Fruit fly (Drosophila melanogaster): ENCODE data around the gene CG17544.

Gene CG17544

DNA sequence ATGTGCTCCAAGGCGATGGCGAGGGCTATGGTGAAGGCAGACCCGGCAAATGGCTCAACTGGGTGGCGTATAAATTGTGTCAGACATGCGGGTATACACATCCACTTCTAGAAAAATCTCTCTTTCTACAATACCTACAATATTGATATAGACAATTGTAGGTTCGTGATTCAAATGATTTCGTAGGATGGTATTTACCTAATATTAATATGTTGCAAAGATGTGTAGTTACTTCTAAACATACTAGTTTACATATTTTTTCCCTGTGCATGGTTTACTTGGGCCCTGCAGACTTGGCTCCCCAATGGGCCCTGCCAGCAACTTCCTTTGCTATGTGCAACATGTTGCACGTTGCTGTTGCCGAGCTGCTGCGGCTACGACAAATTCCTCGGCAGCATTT, 56.3 kb downstream of the CG17544 start (continued):
- TF ChIP-seq CG17568 (GFP tag; optimal IDR thresholded peaks at IDR 0.05): no peak
- no peak for TF ChIP-seq CG4328 (GFP tag; optimal IDR thresholded peaks at IDR 0.05)
- TF ChIP-seq pho (GFP tag; optimal IDR thresholded peaks at IDR 0.05): no peak
- TF ChIP-seq exex (tag; optimal IDR thresholded peaks at IDR 0.05): no peak
- no peak for TF ChIP-seq Lpt (GFP tag; optimal IDR thresholded peaks at IDR 0.05)
- no peak for TF ChIP-seq amos (GFP tag; IDR thresholded peaks at IDR 0.05; ENCODE audit: partially characterized antibody)
- no peak for TF ChIP-seq CG13123 (GFP tag; optimal IDR thresholded peaks at IDR 0.05)
- TF ChIP-seq CG5180 (GFP tag; optimal IDR thresholded peaks at IDR 0.05): peak; percentile 55
- no peak for TF ChIP-seq Atf6 (GFP tag; IDR thresholded peaks at IDR 0.05)
- TF ChIP-seq CG12299 (tag; optimal IDR thresholded peaks at IDR 0.05): no peak
- TF ChIP-seq CG6272 (GFP tag; IDR thresholded peaks at IDR 0.05): no peak
- no peak for TF ChIP-seq CG13775 (GFP tag; optimal IDR thresholded peaks at IDR 0.05)
- no peak for TF ChIP-seq lov (optimal IDR thresholded peaks at IDR 0.05)
- 0 out of 3 replicates have a peak, but pooled peaks have one; percentile 46 for TF ChIP-seq lov (GFP tag; IDR thresholded peaks at IDR 0.05)
- peak; percentile 13; the same call in 1 of the 3 replicates for TF ChIP-seq CG7357 (GFP tag; IDR thresholded peaks at IDR 0.05)
- TF ChIP-seq CG2712 (tag; optimal IDR thresholded peaks at IDR 0.05): peak; percentile 76
- no peak for TF ChIP-seq CG11247 (GFP tag; IDR thresholded peaks at IDR 0.05)
- no peak for TF ChIP-seq ash1 (GFP tag; optimal IDR thresholded peaks at IDR 0.05)
- no peak for TF ChIP-seq CG8281 (tag; optimal IDR thresholded peaks at IDR 0.05)
- TF ChIP-seq vfl (GFP tag; optimal IDR thresholded peaks at IDR 0.05): no peak
- peak; percentile 64 for TF ChIP-seq CG31441 (GFP tag; IDR thresholded peaks at IDR 0.05)
- no peak for TF ChIP-seq grn (GFP tag; optimal IDR thresholded peaks at IDR 0.05)
- TF ChIP-seq E2f2 (GFP tag; IDR thresholded peaks at IDR 0.05): no peak; the same call in 1 of the 2 replicates
- no peak for TF ChIP-seq bigmax (GFP tag; optimal IDR thresholded peaks at IDR 0.05)
- TF ChIP-seq Hr39 (optimal IDR thresholded peaks at IDR 0.05): no peak
- TF ChIP-seq CG4707 (GFP tag; optimal IDR thresholded peaks at IDR 0.05): peak; percentile 7
- no peak for TF ChIP-seq dpn (GFP tag; optimal IDR thresholded peaks at IDR 0.05)
- peak; percentile 56 for TF ChIP-seq CG10267 (tag; optimal IDR thresholded peaks at IDR 0.05)
- no peak for TF ChIP-seq zen (tag; optimal IDR thresholded peaks at IDR 0.05)
- TF ChIP-seq Dip3 (GFP tag; optimal IDR thresholded peaks at IDR 0.05): no peak
- TF ChIP-seq Hmx (GFP tag; optimal IDR thresholded peaks at IDR 0.05): no peak
- no peak for TF ChIP-seq CG10431 (GFP tag; optimal IDR thresholded peaks at IDR 0.05)
- no peak for TF ChIP-seq Lim3 (GFP tag; IDR thresholded peaks at IDR 0.05)
- TF ChIP-seq ttk (GFP tag; IDR thresholded peaks at IDR 0.05): no peak
- TF ChIP-seq ab (GFP tag; optimal IDR thresholded peaks at IDR 0.05): no peak
- no peak for TF ChIP-seq NFAT (GFP tag; IDR thresholded peaks at IDR 0.05)
- TF ChIP-seq CG12236 (GFP tag; optimal IDR thresholded peaks at IDR 0.05): peak; percentile 25
- TF ChIP-seq CG13287 (GFP tag; IDR thresholded peaks at IDR 0.05; ENCODE audit: partially characterized antibody): no peak
- no peak for TF ChIP-seq ems (GFP tag; optimal IDR thresholded peaks at IDR 0.05)
- TF ChIP-seq dan (GFP tag; IDR thresholded peaks at IDR 0.05): no peak
- TF ChIP-seq zf30C (GFP tag; optimal IDR thresholded peaks at IDR 0.05): no peak
- TF ChIP-seq CG10654 (GFP tag; optimal IDR thresholded peaks at IDR 0.05): peak; percentile 21
- no peak for TF ChIP-seq bbx (GFP tag; IDR thresholded peaks at IDR 0.05; ENCODE audit: partially characterized antibody)
- no peak for TF ChIP-seq CG3163 (GFP tag; optimal IDR thresholded peaks at IDR 0.05)
- no peak for TF ChIP-seq org-1 (GFP tag; optimal IDR thresholded peaks at IDR 0.05)
- TF ChIP-seq gce (GFP tag; IDR thresholded peaks at IDR 0.05): no peak
- no peak for TF ChIP-seq HLH54F (GFP tag; optimal IDR thresholded peaks at IDR 0.05)
- TF ChIP-seq CG4820 (GFP tag; optimal IDR thresholded peaks at IDR 0.05): peak; percentile 8
- TF ChIP-seq Nf-YB (GFP tag; optimal IDR thresholded peaks at IDR 0.05): no peak
- no peak for TF ChIP-seq Doc2 (GFP tag; IDR thresholded peaks at IDR 0.05)
- no peak for TF ChIP-seq E2f1 (GFP tag; IDR thresholded peaks at IDR 0.05)
- TF ChIP-seq CG15514 (GFP tag; optimal IDR thresholded peaks at IDR 0.05): no peak
- TF ChIP-seq h (optimal IDR thresholded peaks at IDR 0.05): no peak
